Worm (Caenorhabditis elegans) whole organism, L4/young adult: Measurements from ENCODE around the gene F41B5.12.

ENCODE experiments used
- dao-5 ChIP-seq: sonication (generic microtip); optimal IDR thresholded peaks from 2 replicates; lab custom pipeline; 2016; ENCODE audit warnings: missing genotype, missing genetic modification characterization, moderate library complexity, missing compliant biosample characterization
- him-1 ChIP-seq: sonication (generic microtip); optimal IDR thresholded peaks from 2 replicates; lab custom pipeline; 2016; ENCODE audit warnings: missing genotype, missing genetic modification reagents, missing genetic modification characterization, missing compliant biosample characterization

- TF ChIP-seq him-1 (tag; lab: Kevin White, UChicago) (no peak), dao-5 (tag; lab: Kevin White, UChicago) (no peak)
Observed at ce11 chrV:2271750-2272149, 11.0 kb downstream of the F41B5.12 start, which contains the start of gene Y5H2A.1.
